Fruit fly (Drosophila melanogaster) whole organism, pupa: ENCODE data around the gene CG13082.

Source experiments
- CG10348 ChIP-seq: fragments of 200-800 bp; sonication (Bioruptor generic); IDR thresholded peaks from 2 replicates; pipeline ENCODE4 v1.3.6; 2022; ENCODE audit warnings: missing biosample characterization, missing genetic modification characterization
- CG15710 ChIP-seq: fragments of 200-800 bp; sonication (Bioruptor generic); optimal IDR thresholded peaks from 2 replicates; lab custom pipeline; 2018; ENCODE audit warnings: missing biosample characterization, mild to moderate bottlenecking, missing genetic modification characterization, moderate library complexity
- CG32121 ChIP-seq: fragments of 200-800 bp; sonication (Bioruptor generic); IDR thresholded peaks from 2 replicates; pipeline ENCODE4 v1.3.6; 2022; ENCODE audit warnings: missing biosample characterization, missing genetic modification characterization
- CG4496 ChIP-seq: fragments of 200-800 bp; sonication (Bioruptor generic); IDR thresholded peaks from 3 replicates; pipeline ENCODE4 v1.3.6; 2022; ENCODE audit warnings: missing biosample characterization, missing genetic modification characterization
- CG8159 ChIP-seq: fragments of 200-800 bp; sonication (Bioruptor generic); optimal IDR thresholded peaks from 3 replicates; lab custom pipeline; 2018; ENCODE audit warnings: missing biosample characterization, mild to moderate bottlenecking, missing genetic modification characterization, moderate library complexity
- CG8301 ChIP-seq: fragments of 200-800 bp; sonication (Bioruptor generic); optimal IDR thresholded peaks from 2 replicates; lab custom pipeline; 2018; ENCODE audit warnings: missing biosample characterization, mild to moderate bottlenecking, missing genetic modification characterization
- CG9948 ChIP-seq: fragments of 200-800 bp; sonication (Bioruptor generic); optimal IDR thresholded peaks from 2 replicates; lab custom pipeline; 2018; ENCODE audit warnings: missing biosample characterization, mild to moderate bottlenecking, missing genetic modification characterization, moderate library complexity
- D1 ChIP-seq: fragments of 200-800 bp; sonication (Bioruptor generic); optimal IDR thresholded peaks from 2 replicates; lab custom pipeline; 2018; ENCODE audit warnings: missing biosample characterization, mild to moderate bottlenecking, missing genetic modification characterization, moderate library complexity
- Pif1A ChIP-seq: fragments of 200-800 bp; sonication (Bioruptor generic); optimal IDR thresholded peaks from 3 replicates; lab custom pipeline; 2016; ENCODE audit warnings: missing biosample characterization, missing genetic modification characterization
- Snoo ChIP-seq: fragments of 200-800 bp; sonication (Bioruptor generic); optimal IDR thresholded peaks from 3 replicates; lab custom pipeline; 2017; ENCODE audit warnings: missing biosample characterization, mild to moderate bottlenecking, missing genetic modification characterization, inconsistent platforms
- fd96Ca ChIP-seq: fragments of 200-800 bp; sonication (Bioruptor generic); IDR thresholded peaks from 3 replicates; pipeline ENCODE4 v1.3.6; 2022; ENCODE audit warnings: missing biosample characterization, missing genetic modification characterization
- rn ChIP-seq: fragments of 200-800 bp; sonication (Bioruptor generic); IDR thresholded peaks from 2 replicates; pipeline ENCODE4 v1.3.6; 2022; ENCODE audit warnings: missing biosample characterization, missing genetic modification characterization

dm6 chr2L:19537779-19538456 is at the start of gene CG13082:
- TF ChIP-seq CG8159 (tag; lab: Kevin White, UChicago), result peak; percentile 83
- TF ChIP-seq D1 (tag; lab: Kevin White, UChicago), result no peak
- no peak for TF ChIP-seq rn
- TF ChIP-seq CG4496, result peak; percentile 83
- TF ChIP-seq CG9948 (tag; lab: Kevin White, UChicago), result peak; percentile 75
- peak; percentile 81 for TF ChIP-seq fd96Ca (GFP tag; lab: Robert Waterston, UW)
- peak; percentile 93 for TF ChIP-seq Snoo
- TF ChIP-seq CG15710 (tag; lab: Kevin White, UChicago), result peak; percentile 79
- TF ChIP-seq CG32121 (GFP tag; lab: Robert Waterston, UW), result peak; percentile 49
- TF ChIP-seq CG10348, result no peak
- TF ChIP-seq Pif1A (GFP tag; lab: Kevin White, UChicago), result peak; percentile 85
- peak; percentile 97 for TF ChIP-seq CG8301 (tag; lab: Kevin White, UChicago)
